Worm (Caenorhabditis elegans): ENCODE results near the gene hlh-6.
A peak's percentile ranks its signal among the peaks of the same experiment; 100 is the strongest.

hlh-6 gene

ce11 chrII:9601069-9601468, 13.6 kb downstream of the hlh-6 start (continued):
- no peak for TF ChIP-seq nhr-12 (tag; optimal IDR thresholded peaks at IDR 0.05)
- TF ChIP-seq elt-3 (tag; optimal IDR thresholded peaks at IDR 0.05), result peak in 3 of 6 experiments; percentile 38 to 96 (median 89)
- TF ChIP-seq egl-13 (tag; optimal IDR thresholded peaks at IDR 0.05), result no peak
- TF ChIP-seq fos-1 (tag; optimal IDR thresholded peaks at IDR 0.05), result peak; percentile 22
- peak; percentile 55 for TF ChIP-seq grh-1 (GFP tag; IDR thresholded peaks at IDR 0.05)
- TF ChIP-seq mef-2 (tag; optimal IDR thresholded peaks at IDR 0.05), result peak; percentile 27
- TF ChIP-seq skn-1 (tag; optimal IDR thresholded peaks at IDR 0.05), result no peak
- peak; percentile 68 to 74 for TF ChIP-seq lsy-2 (tag; optimal IDR thresholded peaks at IDR 0.05)
- TF ChIP-seq aly-2 (tag; optimal IDR thresholded peaks at IDR 0.05), result no peak
- no peak for TF ChIP-seq F16B12.6 (tag; optimal IDR thresholded peaks at IDR 0.05)
- TF ChIP-seq tlp-1 (tag; optimal IDR thresholded peaks at IDR 0.05), result no peak
- peak; percentile 94 for TF ChIP-seq unc-130 (tag; optimal IDR thresholded peaks at IDR 0.05)
- peak; percentile 83 for TF ChIP-seq mep-1 (tag; optimal IDR thresholded peaks at IDR 0.05)
- TF ChIP-seq hpl-2 (GFP tag; optimal IDR thresholded peaks at IDR 0.05), result peak; percentile 7
- peak; percentile 67 for TF ChIP-seq rnt-1 (tag; optimal IDR thresholded peaks at IDR 0.05)
- TF ChIP-seq pqm-1 (tag; optimal IDR thresholded peaks at IDR 0.05), result no peak
- TF ChIP-seq lin-14 (GFP tag; optimal IDR thresholded peaks at IDR 0.05), result peak; percentile 96
- peak; percentile 70 for TF ChIP-seq lin-39 (tag; optimal IDR thresholded peaks at IDR 0.05)
- TF ChIP-seq swsn-7 (tag; optimal IDR thresholded peaks at IDR 0.05), result peak; percentile 63
- TF ChIP-seq ztf-11 (tag; optimal IDR thresholded peaks at IDR 0.05), result no peak
- TF ChIP-seq ceh-63 (GFP tag; optimal IDR thresholded peaks at IDR 0.05), result no peak
- no peak for TF ChIP-seq sox-4 (tag; optimal IDR thresholded peaks at IDR 0.05)
- peak; percentile 74 for TF ChIP-seq nhr-47 (tag; optimal IDR thresholded peaks at IDR 0.05)
- TF ChIP-seq egl-27 (tag; optimal IDR thresholded peaks at IDR 0.05), result no peak
- peak; percentile 88 for TF ChIP-seq nhr-11 (tag; optimal IDR thresholded peaks at IDR 0.05)
- peak; percentile 2 for TF ChIP-seq ama-1 (optimal IDR thresholded peaks at IDR 0.05)
- TF ChIP-seq ztf-4 (tag; optimal IDR thresholded peaks at IDR 0.05), result peak; percentile 83
- TF ChIP-seq irx-1 (tag; optimal IDR thresholded peaks at IDR 0.05), result peak; percentile 66
- TF ChIP-seq nhr-77 (tag; optimal IDR thresholded peaks at IDR 0.05), result no peak
- no peak for TF ChIP-seq alr-1 (tag; optimal IDR thresholded peaks at IDR 0.05; ENCODE audit: borderline replicate concordance)
- no peak for TF ChIP-seq dsc-1 (tag; optimal IDR thresholded peaks at IDR 0.05)
- TF ChIP-seq nhr-76 (tag; optimal IDR thresholded peaks at IDR 0.05), result no peak
- no peak for TF ChIP-seq aha-1 (tag; optimal IDR thresholded peaks at IDR 0.05)
- TF ChIP-seq pax-3 (tag; optimal IDR thresholded peaks at IDR 0.05), result no peak
- no peak for TF ChIP-seq elt-2 (tag; optimal IDR thresholded peaks at IDR 0.05)
- TF ChIP-seq nhr-20 (tag; optimal IDR thresholded peaks at IDR 0.05), result peak; percentile 96
- no peak for TF ChIP-seq pag-3 (tag; optimal IDR thresholded peaks at IDR 0.05; ENCODE audit: borderline replicate concordance, insufficient read depth)
- no peak for TF ChIP-seq C04F5.9 (tag; optimal IDR thresholded peaks at IDR 0.05)
- TF ChIP-seq snpc-4 (tag; optimal IDR thresholded peaks at IDR 0.05), result no peak
- peak; percentile 27 for TF ChIP-seq jun-1 (tag; optimal IDR thresholded peaks at IDR 0.05)
- peak in 1 of 2 experiments; percentile 96 for TF ChIP-seq mdl-1 (tag; optimal IDR thresholded peaks at IDR 0.05)
- TF ChIP-seq nhr-84 (tag; optimal IDR thresholded peaks at IDR 0.05), result no peak
- no peak for TF ChIP-seq fkh-4 (tag; optimal IDR thresholded peaks at IDR 0.05; ENCODE audit: borderline replicate concordance)
- TF ChIP-seq fkh-8 (tag; optimal IDR thresholded peaks at IDR 0.05), result no peak
- TF ChIP-seq zip-4 (GFP tag; optimal IDR thresholded peaks at IDR 0.05), result peak; percentile 7
- no peak for TF ChIP-seq lin-15B (tag; optimal IDR thresholded peaks at IDR 0.05)
- no peak for TF ChIP-seq unc-98 (GFP tag; IDR thresholded peaks at IDR 0.05)
- peak; percentile 63 for TF ChIP-seq lir-3 (tag; optimal IDR thresholded peaks at IDR 0.05; ENCODE audit: poor library complexity)
- TF ChIP-seq Y116A8C.19 (tag; optimal IDR thresholded peaks at IDR 0.05; ENCODE audit: borderline replicate concordance), result no peak
- no peak for TF ChIP-seq hlh-17 (GFP tag; optimal IDR thresholded peaks at IDR 0.05; ENCODE audit: borderline replicate concordance)
- no peak for TF ChIP-seq ceh-82 (tag; optimal IDR thresholded peaks at IDR 0.05)
- no peak for TF ChIP-seq nhr-28 (tag; optimal IDR thresholded peaks at IDR 0.05)
- TF ChIP-seq ets-5 (GFP tag; IDR thresholded peaks at IDR 0.05), result no peak

Measured in whole organism, L1 larva.